Fruit fly (Drosophila melanogaster): ENCODE data around the gene Mcm6.
A peak's percentile ranks its signal among the peaks of the same experiment; 100 is the strongest.

Mcm6 gene

dm6 chrX:6642593-6643257 lies 31.5 kb upstream of the Mcm6 start (continued):
- TF ChIP-seq CG13296 (GFP tag; optimal IDR thresholded peaks at IDR 0.05) (no peak), Spps (tag; optimal IDR thresholded peaks at IDR 0.05) (no peak), ems (GFP tag; optimal IDR thresholded peaks at IDR 0.05) (no peak), CG11695 (GFP tag; IDR thresholded peaks at IDR 0.05) (peak; percentile 61; the same call in 1 of the 3 replicates), Antp (GFP tag; optimal IDR thresholded peaks at IDR 0.05) (no peak), eyg (GFP tag; optimal IDR thresholded peaks at IDR 0.05) (no peak), CG12391 (tag; optimal IDR thresholded peaks at IDR 0.05) (peak; percentile 30), CG17385 (GFP tag; optimal IDR thresholded peaks at IDR 0.05) (peak; percentile 38), Camta (GFP tag; optimal IDR thresholded peaks at IDR 0.05) (no peak), ranshi (GFP tag; IDR thresholded peaks at IDR 0.05) (no peak), wek (GFP tag; optimal IDR thresholded peaks at IDR 0.05) (no peak), CG11247 (GFP tag; IDR thresholded peaks at IDR 0.05) (no peak), Poxn (GFP tag; IDR thresholded peaks at IDR 0.05) (no peak), CG13894 (tag; optimal IDR thresholded peaks at IDR 0.05) (no peak), peb (GFP tag; IDR thresholded peaks at IDR 0.05) (no peak; the same call in 1 of the 2 replicates), bsh (GFP tag; optimal IDR thresholded peaks at IDR 0.05) (peak in 1 of 2 experiments; percentile 63), CG17359 (tag; optimal IDR thresholded peaks at IDR 0.05) (peak; percentile 6), CG31365 (tag; optimal IDR thresholded peaks at IDR 0.05) (no peak), CG11723 (GFP tag; optimal IDR thresholded peaks at IDR 0.05) (no peak), Nf-YC (tag; optimal IDR thresholded peaks at IDR 0.05) (no peak), Hr51 (GFP tag; optimal IDR thresholded peaks at IDR 0.05) (peak in 1 of 2 experiments; percentile 31), ftz-f1 (GFP tag; optimal IDR thresholded peaks at IDR 0.05) (no peak), fu2 (GFP tag; optimal IDR thresholded peaks at IDR 0.05) (no peak), CG2129 (GFP tag; IDR thresholded peaks at IDR 0.05; ENCODE audit: partially characterized antibody) (no peak), Neu2 (GFP tag; optimal IDR thresholded peaks at IDR 0.05; ENCODE audit: borderline replicate concordance) (no peak), h (optimal IDR thresholded peaks at IDR 0.05) (no peak), CG10959 (GFP tag; IDR thresholded peaks at IDR 0.05) (no peak), Hr78 (GFP tag; optimal IDR thresholded peaks at IDR 0.05) (no peak), sqz (GFP tag; optimal IDR thresholded peaks at IDR 0.05) (no peak), ind (GFP tag; optimal IDR thresholded peaks at IDR 0.05) (no peak), ttk (GFP tag; IDR thresholded peaks at IDR 0.05) (no peak), tin (GFP tag; optimal IDR thresholded peaks at IDR 0.05) (no peak), CG10147 (GFP tag; optimal IDR thresholded peaks at IDR 0.05) (no peak), lab (GFP tag; optimal IDR thresholded peaks at IDR 0.05) (no peak), yki (optimal IDR thresholded peaks at IDR 0.05) (no peak), gt (GFP tag; IDR thresholded peaks at IDR 0.05) (no peak), Hmr (GFP tag; optimal IDR thresholded peaks at IDR 0.05) (no peak), Side (GFP tag; optimal IDR thresholded peaks at IDR 0.05) (no peak), gfzf (GFP tag; optimal IDR thresholded peaks at IDR 0.05) (no peak), CG10462 (GFP tag; optimal IDR thresholded peaks at IDR 0.05) (no peak), fd3F (GFP tag; optimal IDR thresholded peaks at IDR 0.05) (no peak), CG3065 (GFP tag; optimal IDR thresholded peaks at IDR 0.05) (no peak), Dbx (GFP tag; IDR thresholded peaks at IDR 0.05) (no peak), cg (GFP tag; optimal IDR thresholded peaks at IDR 0.05) (no peak), ham (GFP tag; IDR thresholded peaks at IDR 0.05) (no peak), CG11696 (GFP tag; IDR thresholded peaks at IDR 0.05) (peak; percentile 86), Rx (GFP tag; IDR thresholded peaks at IDR 0.05) (no peak), HLHmδ (GFP tag; optimal IDR thresholded peaks at IDR 0.05) (no peak), btn (GFP tag; optimal IDR thresholded peaks at IDR 0.05) (peak; percentile 1), Sry-β (GFP tag; optimal IDR thresholded peaks at IDR 0.05) (no peak), CG9797 (GFP tag; optimal IDR thresholded peaks at IDR 0.05) (no peak)
